Worm (Caenorhabditis elegans): ENCODE measurements around the gene F35E8.13.

DNA sequence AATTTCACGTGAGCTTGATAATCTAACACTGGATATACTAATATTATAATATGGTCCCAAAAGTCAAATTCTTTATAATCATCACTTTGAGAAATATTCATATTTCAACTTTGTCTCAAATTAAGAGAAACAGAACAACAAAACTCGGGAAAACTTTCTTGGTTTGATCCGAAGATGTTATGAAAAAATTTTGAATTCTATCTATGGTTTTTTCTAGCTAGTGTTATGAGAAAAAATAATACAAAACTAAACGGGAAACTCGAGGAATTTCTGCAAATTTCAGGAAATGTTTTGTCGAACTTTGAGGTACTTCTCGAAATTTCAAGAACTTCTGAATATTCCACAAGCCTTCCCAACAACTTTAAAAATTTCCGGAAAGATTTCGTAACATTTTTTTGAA is 27.8 kb downstream of the F35E8.13 start, which contains the start of gene srw-59:
- no peak for TF ChIP-seq lsy-2 (tag; optimal IDR thresholded peaks at IDR 0.05)
- no peak for TF ChIP-seq pha-4 (tag; optimal IDR thresholded peaks at IDR 0.05)
- TF ChIP-seq nhr-12 (tag; optimal IDR thresholded peaks at IDR 0.05) = no peak
- no peak for TF ChIP-seq unc-62 (GFP tag; optimal IDR thresholded peaks at IDR 0.05)
- no peak for TF ChIP-seq mep-1 (tag; optimal IDR thresholded peaks at IDR 0.05)

Measured in whole organism, mixed stage, embryonic.